Fruit fly (Drosophila melanogaster): ENCODE results near the gene ImpE3.

DNA sequence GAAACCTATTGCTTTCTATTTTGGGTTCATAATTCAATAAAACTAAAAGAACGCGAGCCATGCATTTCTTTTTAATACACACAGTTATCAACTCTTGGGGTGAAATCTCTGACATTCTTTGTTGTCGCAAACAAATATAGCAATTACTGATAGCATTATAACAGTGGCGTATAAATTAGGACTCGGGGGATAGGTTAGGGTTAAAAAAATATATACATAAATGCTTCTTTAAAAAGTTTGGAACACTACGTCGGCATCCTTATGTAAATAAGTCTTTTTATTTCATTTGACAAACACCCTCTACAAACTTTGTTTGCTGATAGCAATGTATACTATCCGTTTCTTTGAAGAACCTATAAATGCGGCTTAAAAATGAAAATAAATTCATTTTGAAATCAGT is 11.5 kb upstream of the ImpE3 start, which contains the start of gene CG43060:
- TF ChIP-seq Dfd (GFP tag; optimal IDR thresholded peaks at IDR 0.05) (no peak), Sp1 (GFP tag; optimal IDR thresholded peaks at IDR 0.05) (no peak), OdsH (GFP tag; optimal IDR thresholded peaks at IDR 0.05) (peak; percentile 10), Hnf4 (GFP tag; optimal IDR thresholded peaks at IDR 0.05) (no peak), Jra (GFP tag; optimal IDR thresholded peaks at IDR 0.05) (no peak), Abd-B (GFP tag; optimal IDR thresholded peaks at IDR 0.05) (no peak), Hr83 (GFP tag; optimal IDR thresholded peaks at IDR 0.05; ENCODE audit: poor library complexity, severe bottlenecking) (no peak), fru (GFP tag; optimal IDR thresholded peaks at IDR 0.05) (peak; percentile 16), Dif (GFP tag; optimal IDR thresholded peaks at IDR 0.05; ENCODE audit: partially characterized antibody) (no peak), pan (optimal IDR thresholded peaks at IDR 0.05) (no peak), psq (GFP tag; optimal IDR thresholded peaks at IDR 0.05) (no peak)
